Worm (Caenorhabditis elegans) whole organism, L2 larva: ENCODE results near the gene sbp-1.

Experiments used
- C34F6.9 ChIP-seq: fragments of 150-350 bp; optimal IDR thresholded peaks from 2 replicates; lab custom pipeline; 2014; ENCODE audit warnings: missing biosample characterization, missing genetic modification characterization
- F13H6.1 ChIP-seq: sonication (generic microtip); optimal IDR thresholded peaks from 2 replicates; lab custom pipeline; 2016; ENCODE audit warnings: missing genetic modification characterization, missing compliant biosample characterization
- R02D3.7 ChIP-seq: fragments of 150-350 bp; optimal IDR thresholded peaks from 2 replicates; lab custom pipeline; 2014; ENCODE audit warnings: missing biosample characterization, missing genetic modification characterization
- Y55F3AM.14 ChIP-seq: fragments of 200-800 bp; sonication (Bioruptor generic); optimal IDR thresholded peaks from 2 replicates; lab custom pipeline; 2018; ENCODE audit warnings: mild to moderate bottlenecking, missing genetic modification characterization, missing compliant biosample characterization
- ZK546.5 ChIP-seq: sonication (generic microtip); optimal IDR thresholded peaks from 2 replicates; lab custom pipeline; 2017; ENCODE audit warnings: missing biosample characterization, missing genetic modification characterization
- alr-1 ChIP-seq: fragments of 150-350 bp; optimal IDR thresholded peaks from 2 replicates; lab custom pipeline; 2014; ENCODE audit warnings: missing biosample characterization, missing genetic modification characterization
- ama-1 ChIP-seq: fragments of 150-350 bp; optimal IDR thresholded peaks from 2 replicates; lab custom pipeline; 2018; ENCODE audit warnings: inconsistent platforms
- blmp-1 ChIP-seq: sonication (generic microtip); optimal IDR thresholded peaks from 2 replicates; lab custom pipeline; 2017; ENCODE audit warnings: missing genetic modification characterization, mild to moderate bottlenecking, missing compliant biosample characterization, antibody characterized with exemption, moderate library complexity; ENCODE audit not compliant: insufficient read depth
- ceh-16 ChIP-seq: fragments of 150-350 bp; optimal IDR thresholded peaks from 2 replicates; lab custom pipeline; 2014; ENCODE audit warnings: missing biosample characterization, missing genetic modification characterization
- ceh-82 ChIP-seq: fragments of 150-350 bp; optimal IDR thresholded peaks from 2 replicates; lab custom pipeline; 2014; ENCODE audit warnings: missing biosample characterization, missing genetic modification characterization
- crh-2 ChIP-seq: sonication (generic microtip); optimal IDR thresholded peaks from 2 replicates; lab custom pipeline; 2017; ENCODE audit warnings: missing biosample characterization, missing genetic modification characterization
- egl-27 ChIP-seq: sonication (generic microtip); optimal IDR thresholded peaks from 3 replicates; lab custom pipeline; 2017; ENCODE audit warnings: missing biosample characterization, missing genetic modification reagents, missing genetic modification characterization
- elt-1 ChIP-seq: fragments of 150-350 bp; optimal IDR thresholded peaks from 2 replicates; lab custom pipeline; 2014; ENCODE audit warnings: missing biosample characterization, missing genetic modification characterization
- fos-1 ChIP-seq: fragments of 150-350 bp; optimal IDR thresholded peaks from 2 replicates; lab custom pipeline; 2014; ENCODE audit warnings: missing biosample characterization, missing genetic modification characterization
- gmeb-1 ChIP-seq: fragments of 150-350 bp; optimal IDR thresholded peaks from 2 replicates; lab custom pipeline; 2014; ENCODE audit warnings: missing biosample characterization, missing genetic modification characterization
- lin-11 ChIP-seq: fragments of 150-350 bp; sonication (generic microtip); optimal IDR thresholded peaks from 2 replicates; lab custom pipeline; 2014; ENCODE audit warnings: missing biosample characterization, missing genetic modification characterization, inconsistent platforms, mixed read lengths
- lin-13 ChIP-seq: fragments of 150-350 bp; optimal IDR thresholded peaks from 2 replicates; lab custom pipeline; 2014; ENCODE audit warnings: missing biosample characterization, missing genetic modification reagents, missing genetic modification characterization
- lin-39 ChIP-seq: fragments of 150-350 bp; optimal IDR thresholded peaks from 2 replicates; lab custom pipeline; 2014; ENCODE audit warnings: missing biosample characterization, missing genetic modification reagents, missing genetic modification characterization
- lsy-2 ChIP-seq, 2 experiments: fragments of 150-350 bp in 1 of 2; sonication (generic microtip) in 1 of 2; optimal IDR thresholded peaks; 2 replicates each; lab custom pipeline; 2014 to 2017; ENCODE audit warnings: missing biosample characterization in 2 of 2, missing genetic modification characterization in 2 of 2
- mab-5 ChIP-seq: fragments of 150-350 bp; optimal IDR thresholded peaks from 2 replicates; lab custom pipeline; 2014; ENCODE audit warnings: missing biosample characterization, missing genetic modification characterization
- mbf-1 ChIP-seq: sonication (generic microtip); optimal IDR thresholded peaks from 2 replicates; lab custom pipeline; 2017; ENCODE audit warnings: missing biosample characterization, missing genetic modification characterization
- mdl-1 ChIP-seq, 2 experiments: fragments of 150-350 bp in 1 of 2; sonication (generic microtip) in 1 of 2; optimal IDR thresholded peaks; 2 replicates each; lab custom pipeline; 2017; ENCODE audit warnings: missing biosample characterization in 2 of 2, missing genetic modification characterization in 2 of 2
- nhr-12 ChIP-seq: fragments of 150-350 bp; optimal IDR thresholded peaks from 2 replicates; lab custom pipeline; 2014; ENCODE audit warnings: missing biosample characterization, missing genetic modification characterization
- nhr-21 ChIP-seq: fragments of 150-350 bp; optimal IDR thresholded peaks from 2 replicates; lab custom pipeline; 2014; ENCODE audit warnings: missing biosample characterization, missing genetic modification characterization
- nhr-23 ChIP-seq: fragments of 150-350 bp; optimal IDR thresholded peaks from 2 replicates; lab custom pipeline; 2014; ENCODE audit warnings: missing biosample characterization, missing genetic modification reagents, missing genetic modification characterization
- nhr-25 ChIP-seq: fragments of 150-350 bp; sonication (generic microtip); optimal IDR thresholded peaks from 3 replicates; lab custom pipeline; 2014; ENCODE audit warnings: missing biosample characterization, missing genetic modification characterization
- nhr-6 ChIP-seq: fragments of 150-350 bp; optimal IDR thresholded peaks from 2 replicates; lab custom pipeline; 2014; ENCODE audit warnings: missing biosample characterization, missing genetic modification characterization
- nhr-77 ChIP-seq: fragments of 150-350 bp; optimal IDR thresholded peaks from 2 replicates; lab custom pipeline; 2014; ENCODE audit warnings: missing biosample characterization, missing genetic modification characterization
- skn-1 ChIP-seq: sonication (generic microtip); optimal IDR thresholded peaks from 2 replicates; lab custom pipeline; 2017; ENCODE audit warnings: missing biosample characterization, missing genetic modification characterization
- sma-3 ChIP-seq: sonication (generic microtip); optimal IDR thresholded peaks from 2 replicates; lab custom pipeline; 2016; ENCODE audit warnings: missing genetic modification reagents, missing genetic modification characterization, missing compliant biosample characterization
- sma-9 ChIP-seq, 2 experiments: fragments of 150-350 bp in 1 of 2; sonication (generic microtip) in 1 of 2; optimal IDR thresholded peaks; 2 replicates each; lab custom pipeline; 2014 to 2016; ENCODE audit warnings: missing genetic modification characterization in 2 of 2, mild to moderate bottlenecking in 1 of 2, missing biosample characterization in 1 of 2, missing compliant biosample characterization in 1 of 2, missing genetic modification reagents in 1 of 2, moderate library complexity in 1 of 2
- snpc-4 ChIP-seq: fragments of 150-350 bp; optimal IDR thresholded peaks from 2 replicates; lab custom pipeline; 2014; ENCODE audit warnings: missing biosample characterization, missing genetic modification characterization
- unc-39 ChIP-seq: fragments of 150-350 bp; optimal IDR thresholded peaks from 2 replicates; lab custom pipeline; 2014; ENCODE audit warnings: missing biosample characterization, missing genetic modification characterization
- unc-55 ChIP-seq: fragments of 150-350 bp; sonication (generic microtip); optimal IDR thresholded peaks from 3 replicates; lab custom pipeline; 2014; ENCODE audit warnings: missing biosample characterization, missing genetic modification reagents, missing genetic modification characterization
- unc-62 ChIP-seq: fragments of 150-350 bp; optimal IDR thresholded peaks from 2 replicates; lab custom pipeline; 2014; ENCODE audit warnings: missing biosample characterization, missing genetic modification reagents, missing genetic modification characterization
- zag-1 ChIP-seq: fragments of 150-350 bp; optimal IDR thresholded peaks from 2 replicates; lab custom pipeline; 2014; ENCODE audit warnings: missing biosample characterization, missing genetic modification characterization
- ztf-4 ChIP-seq: fragments of 150-350 bp; optimal IDR thresholded peaks from 2 replicates; lab custom pipeline; 2014; ENCODE audit warnings: missing biosample characterization, missing genetic modification characterization

sbp-1 gene

DNA sequence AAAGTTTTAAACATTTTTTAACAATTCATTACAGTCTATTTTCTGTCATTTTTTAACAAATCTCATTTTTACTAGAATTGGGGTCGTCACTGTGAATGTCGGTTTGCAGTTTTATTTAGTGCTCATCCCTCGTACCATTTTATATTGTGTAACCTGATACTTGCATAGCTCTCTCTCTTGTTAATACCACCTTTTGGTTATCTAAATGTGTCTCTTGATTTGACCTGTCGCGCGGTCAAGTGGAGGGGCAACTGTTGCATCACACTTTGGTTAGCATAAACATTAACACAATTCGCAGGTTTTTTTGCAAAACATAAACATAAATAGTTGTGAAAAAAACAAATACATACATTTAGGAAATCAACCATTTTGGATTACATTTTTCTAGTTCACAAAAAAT is 4.5 kb upstream of the sbp-1 start:
- TF ChIP-seq ceh-16 (tag; lab: Kevin White, UChicago) = no peak
- TF ChIP-seq gmeb-1 = no peak
- no peak for TF ChIP-seq Y55F3AM.14 (GFP tag; lab: Kevin White, UChicago)
- no peak for TF ChIP-seq ztf-4 (tag; lab: Kevin White, UChicago)
- TF ChIP-seq mdl-1 (tag; optimal IDR thresholded peaks at IDR 0.05; lab: Kevin White, UChicago) = no peak
- no peak for TF ChIP-seq alr-1 (tag; lab: Kevin White, UChicago)
- TF ChIP-seq mbf-1 (tag; lab: Kevin White, UChicago) = no peak
- no peak for TF ChIP-seq C34F6.9 (tag; lab: Kevin White, UChicago)
- no peak for TF ChIP-seq fos-1
- no peak for TF ChIP-seq ceh-82 (tag; lab: Kevin White, UChicago)
- TF ChIP-seq snpc-4 (tag; lab: Kevin White, UChicago) = no peak
- TF ChIP-seq lin-39 (tag; lab: Kevin White, UChicago) = no peak

ce11 chrIII:11444796-11445386 is 2.5 kb upstream of the sbp-1 start:
- TF ChIP-seq R02D3.7 (tag; lab: Kevin White, UChicago) (no peak), nhr-23 (tag; lab: Kevin White, UChicago) (no peak), fos-1 (peak; percentile 14), mab-5 (tag; lab: Kevin White, UChicago) (no peak), sma-9 (GFP tag; optimal IDR thresholded peaks at IDR 0.05; lab: Kevin White, UChicago) (peak; percentile 24), sma-9 (tag; optimal IDR thresholded peaks at IDR 0.05; lab: Kevin White, UChicago) (no peak), nhr-77 (no peak), nhr-21 (tag; lab: Kevin White, UChicago) (peak; percentile 41), mdl-1 (tag; optimal IDR thresholded peaks at IDR 0.05; lab: Kevin White, UChicago) (no peak), gmeb-1 (peak; percentile 52), unc-55 (GFP tag; lab: Kevin White, UChicago) (no peak), egl-27 (no peak), elt-1 (tag; lab: Kevin White, UChicago) (no peak), unc-62 (GFP tag; lab: Kevin White, UChicago) (no peak), sma-3 (GFP tag; lab: Kevin White, UChicago) (peak; percentile 59), C34F6.9 (tag; lab: Kevin White, UChicago) (peak; percentile 74), F13H6.1 (tag; lab: Kevin White, UChicago) (peak; percentile 42), skn-1 (no peak), blmp-1 (tag; lab: Kevin White, UChicago) (no peak), lin-11 (tag; lab: Kevin White, UChicago) (no peak), Y55F3AM.14 (GFP tag; lab: Kevin White, UChicago) (no peak), zag-1 (tag; lab: Kevin White, UChicago) (no peak), nhr-6 (tag; lab: Kevin White, UChicago) (no peak), lin-13 (GFP tag; lab: Kevin White, UChicago) (no peak), ama-1 (lab: Kevin White, UChicago) (no peak), snpc-4 (tag; lab: Kevin White, UChicago) (no peak), nhr-25 (peak; percentile 22), ZK546.5 (no peak), lsy-2 (tag; optimal IDR thresholded peaks at IDR 0.05; lab: Kevin White, UChicago) (peak in 1 of 2 experiments; percentile 51), crh-2 (tag; lab: Kevin White, UChicago) (peak; percentile 66), unc-39 (no peak), mbf-1 (tag; lab: Kevin White, UChicago) (no peak), ceh-82 (tag; lab: Kevin White, UChicago) (no peak), nhr-12 (tag; lab: Kevin White, UChicago) (no peak)

ce11 chrIII:11443408-11443994 is 1.1 kb upstream of the sbp-1 start:
- TF ChIP-seq snpc-4 (tag; lab: Kevin White, UChicago) = peak; percentile 18
- TF ChIP-seq mbf-1 (tag; lab: Kevin White, UChicago) = no peak
